Worm (Caenorhabditis elegans): ENCODE measurements around the gene F16H6.9.

F16H6.9 gene

ce11 chrV:18174951-18175350, 41.9 kb upstream of the F16H6.9 start:
- TF ChIP-seq nhr-120 (GFP tag; IDR thresholded peaks at IDR 0.05) (0 out of 2 replicates have a peak, but pooled peaks have one; percentile 69), lin-26 (GFP tag; IDR thresholded peaks at IDR 0.05) (0 out of 2 replicates have a peak, but pooled peaks have one; percentile 46), egl-44 (GFP tag; IDR thresholded peaks at IDR 0.05) (0 out of 2 replicates have a peak, but pooled peaks have one; percentile 33), dox-1 (GFP tag; IDR thresholded peaks at IDR 0.05) (0 out of 2 replicates have a peak, but pooled peaks have one; percentile 27), aptf-3 (GFP tag; IDR thresholded peaks at IDR 0.05) (peak; percentile 64; the same call in 1 of the 2 replicates)

DNA sequence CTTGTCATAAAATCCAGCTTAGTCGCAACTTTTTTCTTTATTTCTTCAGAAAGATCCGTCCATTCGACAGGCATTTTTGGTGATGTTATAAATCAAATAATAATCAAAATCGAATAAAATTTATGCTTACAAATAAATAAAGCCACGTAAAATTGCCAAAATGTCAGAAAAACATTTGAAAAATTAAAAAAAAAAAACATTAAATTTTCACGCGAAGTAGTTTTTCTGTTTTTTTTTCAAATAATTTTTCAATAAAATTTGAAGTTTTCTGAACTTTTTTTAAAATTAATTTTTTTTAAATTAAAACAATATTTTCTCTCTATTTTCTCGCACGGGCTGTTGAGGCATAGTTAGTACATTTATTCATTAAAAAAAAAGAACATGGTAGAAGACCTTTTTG, 38.2 kb upstream of the F16H6.9 start, which contains the start of gene C31G12.4:
C31G12.4 (minus strand) TSS at position 101 of the 400 bp plus-strand sequence.
- TF ChIP-seq die-1 (tag; optimal IDR thresholded peaks at IDR 0.05) (no peak), ceh-40 (GFP tag; IDR thresholded peaks at IDR 0.05) (no peak), ceh-27 (GFP tag; optimal IDR thresholded peaks at IDR 0.05) (no peak), B0336.3 (GFP tag; IDR thresholded peaks at IDR 0.05) (no peak), hlh-12 (tag; optimal IDR thresholded peaks at IDR 0.05) (no peak), K12H6.12 (tag; optimal IDR thresholded peaks at IDR 0.05) (no peak), D2030.7 (GFP tag; IDR thresholded peaks at IDR 0.05) (no peak), ztf-18 (tag; optimal IDR thresholded peaks at IDR 0.05) (no peak), lag-1 (GFP tag; IDR thresholded peaks at IDR 0.05) (no peak), ZK185.1 (tag; optimal IDR thresholded peaks at IDR 0.05; ENCODE audit: poor library complexity, severe bottlenecking) (no peak), mxl-1 (tag; optimal IDR thresholded peaks at IDR 0.05) (no peak), mes-4 (tag; optimal IDR thresholded peaks at IDR 0.05) (no peak), C06A6.2 (GFP tag; conservative IDR thresholded peaks at IDR 0.05) (no peak), nhr-120 (GFP tag; IDR thresholded peaks at IDR 0.05) (no peak), lir-1 (GFP tag; conservative IDR thresholded peaks at IDR 0.05) (no peak), somi-1 (GFP tag; optimal IDR thresholded peaks at IDR 0.05) (no peak), Y56A3A.18 (GFP tag; IDR thresholded peaks at IDR 0.05) (no peak), hrde-1 (tag; optimal IDR thresholded peaks at IDR 0.05; ENCODE audit: borderline replicate concordance) (no peak), ztf-3 (GFP tag; optimal IDR thresholded peaks at IDR 0.05) (no peak), F57C9.4 (tag; optimal IDR thresholded peaks at IDR 0.05) (no peak)

- TF ChIP-seq pbrm-1 (GFP tag; IDR thresholded peaks at IDR 0.05) (no peak), F37B4.10 (GFP tag; IDR thresholded peaks at IDR 0.05) (no peak), hmg-1.2 (GFP tag; IDR thresholded peaks at IDR 0.05) (no peak), F33H1.4 (GFP tag; IDR thresholded peaks at IDR 0.05) (no peak), F52B5.7 (tag; optimal IDR thresholded peaks at IDR 0.05) (no peak), cebp-1 (GFP tag; IDR thresholded peaks at IDR 0.05) (no peak), cebp-1 (tag; optimal IDR thresholded peaks at IDR 0.05) (no peak), nhr-179 (tag; optimal IDR thresholded peaks at IDR 0.05) (no peak), aptf-3 (GFP tag; IDR thresholded peaks at IDR 0.05) (no peak), ama-1 (optimal IDR thresholded peaks at IDR 0.05) (no peak), ama-1 (GFP tag; optimal IDR thresholded peaks at IDR 0.05) (no peak)
Observed at ce11 chrV:18179663-18180062, 37.2 kb upstream of the F16H6.9 start, which contains the start of gene C31G12.1. TSS of gene C31G12.1 (plus strand) at chrV:18179963.

DNA sequence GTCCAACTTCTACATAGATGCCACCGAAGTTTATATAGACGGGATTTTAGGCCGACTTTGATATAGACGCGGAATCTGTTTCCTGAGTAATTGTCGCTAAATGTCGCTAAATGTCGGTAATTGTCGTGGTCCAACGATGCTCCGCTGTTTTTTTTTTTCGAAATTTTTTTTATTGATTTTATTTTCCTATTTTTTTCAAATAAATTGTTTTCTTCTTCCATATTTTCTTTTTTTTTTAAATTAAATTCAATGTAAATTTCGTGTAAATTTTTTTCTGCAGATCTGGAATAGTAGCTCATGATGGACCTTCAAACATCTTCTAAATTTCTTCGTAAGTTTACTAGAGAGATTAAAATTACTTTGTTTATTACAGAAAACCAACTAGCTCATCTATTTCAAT, 32.0 kb upstream of the F16H6.9 start, which contains the start of gene C31G12.3:
C31G12.3 (plus strand) TSS at position 301 of the 400 bp plus-strand sequence.
- no peak for TF ChIP-seq hmg-1.2 (GFP tag; IDR thresholded peaks at IDR 0.05)
- no peak for TF ChIP-seq ccch-3 (GFP tag; optimal IDR thresholded peaks at IDR 0.05)
